Fruit fly (Drosophila melanogaster): ENCODE data around the gene santa-maria.

The santa-maria gene

dm6 chr2L:7419408-7420304, 31.4 kb downstream of the santa-maria start (continued):
- TF ChIP-seq peb (GFP tag; IDR thresholded peaks at IDR 0.05) (no peak), prd (optimal IDR thresholded peaks at IDR 0.05) (no peak), prd (GFP tag; IDR thresholded peaks at IDR 0.05) (no peak), crol (GFP tag; IDR thresholded peaks at IDR 0.05) (peak; percentile 81), CG12659 (GFP tag; optimal IDR thresholded peaks at IDR 0.05) (no peak), CG11093 (GFP tag; IDR thresholded peaks at IDR 0.05) (no peak), pzg (GFP tag; optimal IDR thresholded peaks at IDR 0.05) (no peak), CG1024 (GFP tag; IDR thresholded peaks at IDR 0.05) (no peak), CG15696 (tag; optimal IDR thresholded peaks at IDR 0.05) (no peak), exex (tag; optimal IDR thresholded peaks at IDR 0.05) (no peak), CG3281 (GFP tag; optimal IDR thresholded peaks at IDR 0.05) (no peak), CG17385 (GFP tag; optimal IDR thresholded peaks at IDR 0.05) (peak; percentile 32), Hr39 (optimal IDR thresholded peaks at IDR 0.05) (no peak), ac (GFP tag; optimal IDR thresholded peaks at IDR 0.05) (no peak), dysf (GFP tag; IDR thresholded peaks at IDR 0.05) (0 out of 3 replicates have a peak, but pooled peaks have one; percentile 27), org-1 (GFP tag; optimal IDR thresholded peaks at IDR 0.05) (no peak), sens (GFP tag) (peak; percentile 70), CG16815 (GFP tag; optimal IDR thresholded peaks at IDR 0.05) (no peak), CG17802 (tag; optimal IDR thresholded peaks at IDR 0.05) (no peak), Ptx1 (GFP tag; IDR thresholded peaks at IDR 0.05) (0 out of 2 replicates have a peak, but pooled peaks have one; percentile 34), CG3838 (GFP tag; optimal IDR thresholded peaks at IDR 0.05) (no peak), rib (GFP tag; IDR thresholded peaks at IDR 0.05) (no peak), CG6654 (GFP tag; optimal IDR thresholded peaks at IDR 0.05) (no peak), Aef1 (GFP tag; IDR thresholded peaks at IDR 0.05) (no peak), CG7556 (GFP tag; optimal IDR thresholded peaks at IDR 0.05) (peak; percentile 48), CG34376 (GFP tag; optimal IDR thresholded peaks at IDR 0.05) (no peak), E2f1 (GFP tag; IDR thresholded peaks at IDR 0.05) (no peak), CG15269 (tag; optimal IDR thresholded peaks at IDR 0.05) (peak; percentile 48), CoRest (tag; optimal IDR thresholded peaks at IDR 0.05) (no peak), Sox102F (GFP tag; optimal IDR thresholded peaks at IDR 0.05) (no peak), eve (GFP tag; optimal IDR thresholded peaks at IDR 0.05) (no peak), Optix (GFP tag; IDR thresholded peaks at IDR 0.05) (no peak), nmo (GFP tag; optimal IDR thresholded peaks at IDR 0.05) (peak; percentile 16), Hr78 (GFP tag; optimal IDR thresholded peaks at IDR 0.05) (peak in 1 of 2 experiments; percentile 19), nom (GFP tag; optimal IDR thresholded peaks at IDR 0.05) (peak; percentile 16), CG32532 (GFP tag; IDR thresholded peaks at IDR 0.05) (peak; percentile 42; the same call in 1 of the 2 replicates), tio (GFP tag; optimal IDR thresholded peaks at IDR 0.05) (no peak), NC2β (GFP tag; optimal IDR thresholded peaks at IDR 0.05) (no peak), grau (tag; optimal IDR thresholded peaks at IDR 0.05) (peak; percentile 82), fd102C (GFP tag; optimal IDR thresholded peaks at IDR 0.05) (no peak), zen (tag; optimal IDR thresholded peaks at IDR 0.05) (no peak), gfzf (GFP tag; optimal IDR thresholded peaks at IDR 0.05) (no peak), hb (GFP tag; IDR thresholded peaks at IDR 0.05; ENCODE audit: partially characterized antibody) (no peak), Mrtf (GFP tag; IDR thresholded peaks at IDR 0.05) (no peak), trh (GFP tag; optimal IDR thresholded peaks at IDR 0.05) (no peak), CG11504 (tag; optimal IDR thresholded peaks at IDR 0.05) (peak; percentile 48), fru (optimal IDR thresholded peaks at IDR 0.05) (peak; percentile 40), pan (optimal IDR thresholded peaks at IDR 0.05) (no peak), pan (GFP tag; optimal IDR thresholded peaks at IDR 0.05 in 1 of 2, IDR thresholded peaks at IDR 0.05 in 1 of 2) (no peak), CG2120 (GFP tag; optimal IDR thresholded peaks at IDR 0.05) (peak; percentile 68)
